Worm (Caenorhabditis elegans): ENCODE results near the gene C17C3.3.

DNA sequence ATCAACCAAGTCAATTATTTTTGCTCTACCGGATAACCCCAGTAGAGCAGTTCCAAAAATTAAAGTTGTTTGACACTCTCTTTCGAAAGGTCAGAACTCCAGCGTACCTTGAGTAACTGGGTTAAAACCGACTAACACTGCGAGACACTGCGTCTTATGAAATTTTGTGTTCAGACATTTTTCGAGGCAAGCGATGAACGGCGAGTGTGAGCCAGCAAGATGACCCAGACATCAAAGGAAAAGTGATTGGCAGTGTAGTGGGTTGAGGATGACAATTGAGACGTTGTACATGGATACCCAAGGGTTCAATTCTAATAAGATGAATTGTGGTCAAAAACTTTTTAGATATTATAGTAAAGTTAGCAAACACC is 17.4 kb upstream of the C17C3.3 start:
- TF ChIP-seq unc-39 (tag; optimal IDR thresholded peaks at IDR 0.05) (no peak), unc-62 (GFP tag; optimal IDR thresholded peaks at IDR 0.05) (no peak), cnd-1 (tag; optimal IDR thresholded peaks at IDR 0.05) (no peak), blmp-1 (tag; optimal IDR thresholded peaks at IDR 0.05) (no peak)
